Worm (Caenorhabditis elegans) whole organism, L4/young adult: ENCODE data around the gene ZK105.8.

Experiments
- W03F9.2 ChIP-seq: fragments of 150-350 bp; optimal IDR thresholded peaks from 2 replicates; lab custom pipeline; 2014; ENCODE audit warnings: missing biosample characterization, missing genetic modification characterization
- dao-5 ChIP-seq: sonication (generic microtip); optimal IDR thresholded peaks from 2 replicates; lab custom pipeline; 2016; ENCODE audit warnings: missing genotype, missing genetic modification characterization, moderate library complexity, missing compliant biosample characterization
- him-1 ChIP-seq: sonication (generic microtip); optimal IDR thresholded peaks from 2 replicates; lab custom pipeline; 2016; ENCODE audit warnings: missing genotype, missing genetic modification reagents, missing genetic modification characterization, missing compliant biosample characterization

ce11 chrV:7681388-7681787 is 42.9 kb upstream of the ZK105.8 start, which contains the start of gene cyp-33A1:
- TF ChIP-seq W03F9.2, result no peak
- no peak for TF ChIP-seq him-1 (tag; lab: Kevin White, UChicago)
- no peak for TF ChIP-seq dao-5 (tag; lab: Kevin White, UChicago)
